Worm (Caenorhabditis elegans) whole organism, L4/young adult: ENCODE measurements around the gene kin-26.

Experiments
- W03F9.2 ChIP-seq: fragments of 150-350 bp; optimal IDR thresholded peaks from 2 replicates; lab custom pipeline; 2014; ENCODE audit warnings: missing biosample characterization, missing genetic modification characterization
- dao-5 ChIP-seq: sonication (generic microtip); optimal IDR thresholded peaks from 2 replicates; lab custom pipeline; 2016; ENCODE audit warnings: missing genotype, missing genetic modification characterization, moderate library complexity, missing compliant biosample characterization
- him-1 ChIP-seq: sonication (generic microtip); optimal IDR thresholded peaks from 2 replicates; lab custom pipeline; 2016; ENCODE audit warnings: missing genotype, missing genetic modification reagents, missing genetic modification characterization, missing compliant biosample characterization

DNA sequence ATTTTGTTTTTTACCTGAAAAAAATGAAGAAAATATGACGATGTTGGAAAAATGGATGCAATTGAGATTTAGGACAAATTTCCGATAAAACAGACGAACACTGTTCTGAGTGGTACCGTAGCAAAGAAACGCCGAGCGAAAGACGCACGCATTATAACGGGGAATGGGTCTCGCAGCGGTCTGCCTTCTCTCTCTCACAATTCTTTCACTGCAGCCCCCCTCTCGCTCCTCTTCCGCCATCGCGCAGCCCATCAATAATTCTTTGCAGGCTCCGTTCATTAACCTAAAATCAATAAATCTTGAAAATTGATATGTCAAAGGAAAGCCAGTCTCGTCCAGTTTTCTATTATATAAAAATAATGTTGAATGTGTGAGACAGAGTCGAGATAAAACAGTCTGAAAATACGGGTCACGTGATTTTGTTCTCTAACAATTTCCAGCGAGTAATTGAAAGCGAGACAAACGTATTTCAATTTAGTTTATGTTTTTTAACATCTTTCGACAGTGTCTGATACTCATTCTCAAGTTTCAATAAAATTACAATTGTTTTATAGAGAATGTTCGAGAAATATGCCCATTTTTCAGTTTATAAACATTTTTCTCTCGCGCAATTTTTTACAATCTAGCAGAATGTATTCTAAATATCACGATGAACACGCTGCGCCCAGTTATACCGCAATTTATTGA is 31.9 kb upstream of the kin-26 start:
- TF ChIP-seq W03F9.2 (tag; lab: Kevin White, UChicago) = peak; percentile 33
- no peak for TF ChIP-seq him-1 (tag; lab: Kevin White, UChicago)
- no peak for TF ChIP-seq dao-5
